Worm (Caenorhabditis elegans): ENCODE data around the gene bath-44.

Gene bath-44

ce11 chrII:7392052-7392694 is 2.6 kb upstream of the bath-44 start:
- TF ChIP-seq mab-5 (tag; optimal IDR thresholded peaks at IDR 0.05) (no peak), lsy-2 (tag; optimal IDR thresholded peaks at IDR 0.05) (peak; percentile 6), ztf-11 (tag; optimal IDR thresholded peaks at IDR 0.05) (no peak), zip-8 (tag; optimal IDR thresholded peaks at IDR 0.05) (no peak), tbx-8 (GFP tag; optimal IDR thresholded peaks at IDR 0.05) (no peak), unc-62 (GFP tag; optimal IDR thresholded peaks at IDR 0.05) (peak; percentile 14), bed-3 (GFP tag; optimal IDR thresholded peaks at IDR 0.05) (no peak), nhr-2 (tag; optimal IDR thresholded peaks at IDR 0.05) (no peak), mep-1 (tag; optimal IDR thresholded peaks at IDR 0.05) (peak; percentile 22)

- no peak for TF ChIP-seq elt-3 (tag; optimal IDR thresholded peaks at IDR 0.05)
- TF ChIP-seq mab-5 (tag; optimal IDR thresholded peaks at IDR 0.05) = no peak
- TF ChIP-seq elt-1 (tag; optimal IDR thresholded peaks at IDR 0.05; ENCODE audit: borderline replicate concordance, insufficient read depth) = no peak
- TF ChIP-seq drap-1 (GFP tag; optimal IDR thresholded peaks at IDR 0.05) = no peak
- no peak for TF ChIP-seq M03D4.4 (tag; optimal IDR thresholded peaks at IDR 0.05)
- TF ChIP-seq ces-1 (GFP tag; optimal IDR thresholded peaks at IDR 0.05) = no peak
- no peak for TF ChIP-seq ztf-11 (tag; optimal IDR thresholded peaks at IDR 0.05)
- no peak for TF ChIP-seq ceh-39 (tag; optimal IDR thresholded peaks at IDR 0.05)
- TF ChIP-seq flh-1 (GFP tag; optimal IDR thresholded peaks at IDR 0.05) = no peak
- no peak for TF ChIP-seq pha-4 (tag; optimal IDR thresholded peaks at IDR 0.05)
- TF ChIP-seq nhr-237 (tag; optimal IDR thresholded peaks at IDR 0.05) = no peak
Observed at ce11 chrII:7393393-7393792, 1.4 kb upstream of the bath-44 start.

- TF ChIP-seq ceh-43 (GFP tag; optimal IDR thresholded peaks at IDR 0.05) (no peak), sem-2 (GFP tag; optimal IDR thresholded peaks at IDR 0.05) (no peak), ham-2 (GFP tag; optimal IDR thresholded peaks at IDR 0.05) (no peak), nhr-12 (tag; optimal IDR thresholded peaks at IDR 0.05) (no peak), nhr-237 (tag; optimal IDR thresholded peaks at IDR 0.05) (no peak), zip-8 (tag; optimal IDR thresholded peaks at IDR 0.05) (no peak), unc-120 (tag; optimal IDR thresholded peaks at IDR 0.05; ENCODE audit: poor library complexity, severe bottlenecking) (no peak), flh-1 (GFP tag; optimal IDR thresholded peaks at IDR 0.05) (no peak), nhr-76 (tag; optimal IDR thresholded peaks at IDR 0.05) (no peak), snpc-4 (tag; optimal IDR thresholded peaks at IDR 0.05) (no peak), nhr-2 (tag; optimal IDR thresholded peaks at IDR 0.05) (no peak), nhr-28 (tag; optimal IDR thresholded peaks at IDR 0.05) (no peak), M03D4.4 (tag; optimal IDR thresholded peaks at IDR 0.05) (no peak), lin-32 (GFP tag; optimal IDR thresholded peaks at IDR 0.05) (no peak), cnd-1 (tag; optimal IDR thresholded peaks at IDR 0.05) (no peak), elt-3 (tag; optimal IDR thresholded peaks at IDR 0.05) (no peak), ceh-83 (GFP tag; optimal IDR thresholded peaks at IDR 0.05) (no peak)
Observed at ce11 chrII:7393922-7394689, 649 bp upstream of the bath-44 start.

- TF ChIP-seq flh-1 (GFP tag; optimal IDR thresholded peaks at IDR 0.05) (no peak), lsy-2 (tag; optimal IDR thresholded peaks at IDR 0.05) (no peak), ceh-43 (GFP tag; optimal IDR thresholded peaks at IDR 0.05) (no peak), mls-2 (tag; optimal IDR thresholded peaks at IDR 0.05) (no peak), nhr-237 (tag; optimal IDR thresholded peaks at IDR 0.05) (no peak), sem-2 (GFP tag; optimal IDR thresholded peaks at IDR 0.05) (no peak), snpc-4 (tag; optimal IDR thresholded peaks at IDR 0.05) (no peak)
Observed at ce11 chrII:7396081-7396480, 1.3 kb downstream of the bath-44 start.

- peak; percentile 81 for TF ChIP-seq elt-1 (tag; optimal IDR thresholded peaks at IDR 0.05; ENCODE audit: borderline replicate concordance, insufficient read depth)
- TF ChIP-seq nhr-2 (tag; optimal IDR thresholded peaks at IDR 0.05) = no peak
- TF ChIP-seq ceh-83 (GFP tag; optimal IDR thresholded peaks at IDR 0.05) = no peak
Observed at ce11 chrII:7397273-7397840, 2.6 kb downstream of the bath-44 start.

Measured in whole organism, mixed stage, embryonic.